Worm (Caenorhabditis elegans): ENCODE data around the gene H25K10.1.
A peak's percentile ranks its signal among the peaks of the same experiment; 100 is the strongest.

The H25K10.1 gene

ce11 chrIV:16225747-16226146 is 23.6 kb downstream of the H25K10.1 start, which contains the start of gene H25K10.4:
H25K10.4 (plus strand) TSS chrIV:16226047.
- TF ChIP-seq nhr-84 (tag; optimal IDR thresholded peaks at IDR 0.05), result no peak
- no peak for TF ChIP-seq C34B4.2 (tag; optimal IDR thresholded peaks at IDR 0.05)
- no peak for TF ChIP-seq ama-1 (optimal IDR thresholded peaks at IDR 0.05)
- no peak for TF ChIP-seq elt-3 (tag; optimal IDR thresholded peaks at IDR 0.05)
- no peak for TF ChIP-seq lin-14 (GFP tag; optimal IDR thresholded peaks at IDR 0.05)
- no peak for TF ChIP-seq egl-13 (tag; optimal IDR thresholded peaks at IDR 0.05)
- no peak for TF ChIP-seq unc-30 (tag; optimal IDR thresholded peaks at IDR 0.05)

ce11 chrIV:16230464-16230863 is 28.3 kb downstream of the H25K10.1 start:
- TF ChIP-seq blmp-1 (tag; optimal IDR thresholded peaks at IDR 0.05) (no peak), fkh-10 (GFP tag; optimal IDR thresholded peaks at IDR 0.05) (no peak), lin-15B (tag; optimal IDR thresholded peaks at IDR 0.05) (no peak), mdl-1 (tag; optimal IDR thresholded peaks at IDR 0.05) (no peak), rnt-1 (tag; optimal IDR thresholded peaks at IDR 0.05) (no peak), nhr-85 (tag) (no peak), fkh-8 (tag; optimal IDR thresholded peaks at IDR 0.05) (no peak), zag-1 (tag; optimal IDR thresholded peaks at IDR 0.05) (no peak), ceh-82 (tag; optimal IDR thresholded peaks at IDR 0.05) (no peak)

- TF ChIP-seq lin-13 (GFP tag; optimal IDR thresholded peaks at IDR 0.05), result no peak
- TF ChIP-seq lsy-2 (tag; optimal IDR thresholded peaks at IDR 0.05), result no peak
- no peak for TF ChIP-seq nhr-12 (tag; optimal IDR thresholded peaks at IDR 0.05)
- no peak for TF ChIP-seq grh-1 (GFP tag; IDR thresholded peaks at IDR 0.05)
- TF ChIP-seq fos-1 (tag; optimal IDR thresholded peaks at IDR 0.05), result no peak
- TF ChIP-seq tlp-1 (tag; optimal IDR thresholded peaks at IDR 0.05), result no peak
- no peak for TF ChIP-seq C34B4.2 (tag; optimal IDR thresholded peaks at IDR 0.05)
- no peak for TF ChIP-seq nhr-47 (tag; optimal IDR thresholded peaks at IDR 0.05)
- TF ChIP-seq fkh-4 (tag; optimal IDR thresholded peaks at IDR 0.05; ENCODE audit: borderline replicate concordance), result no peak
- no peak for TF ChIP-seq irx-1 (tag; optimal IDR thresholded peaks at IDR 0.05)
- no peak for TF ChIP-seq lin-39 (tag; optimal IDR thresholded peaks at IDR 0.05)
- TF ChIP-seq nhr-20 (tag; optimal IDR thresholded peaks at IDR 0.05), result no peak
- no peak for TF ChIP-seq mep-1 (tag; optimal IDR thresholded peaks at IDR 0.05)
- no peak for TF ChIP-seq Y116A8C.19 (tag; optimal IDR thresholded peaks at IDR 0.05; ENCODE audit: borderline replicate concordance)
- no peak for TF ChIP-seq pag-3 (tag; optimal IDR thresholded peaks at IDR 0.05; ENCODE audit: borderline replicate concordance, insufficient read depth)
- TF ChIP-seq hpl-2 (GFP tag; optimal IDR thresholded peaks at IDR 0.05), result no peak
- no peak for TF ChIP-seq dsc-1 (tag; optimal IDR thresholded peaks at IDR 0.05)
Measured at ce11 chrIV:16233028-16233427, 30.9 kb downstream of the H25K10.1 start, which contains the start of the genes hpa-1 and irld-39. hpa-1 (minus strand) TSS chrIV:16233128. irld-39 (plus strand) TSS chrIV:16233148.

ce11 chrIV:16236827-16237226 is 34.7 kb downstream of the H25K10.1 start:
- TF ChIP-seq nhr-84 (tag; optimal IDR thresholded peaks at IDR 0.05) (no peak), mab-9 (GFP tag; IDR thresholded peaks at IDR 0.05) (no peak), skn-1 (tag; optimal IDR thresholded peaks at IDR 0.05) (no peak), lin-15B (tag; optimal IDR thresholded peaks at IDR 0.05) (no peak), nhr-237 (tag; optimal IDR thresholded peaks at IDR 0.05) (no peak), C34B4.2 (tag; optimal IDR thresholded peaks at IDR 0.05) (no peak), dsc-1 (tag; optimal IDR thresholded peaks at IDR 0.05) (no peak), C16A3.4 (tag; optimal IDR thresholded peaks at IDR 0.05) (no peak), xbp-1 (tag; optimal IDR thresholded peaks at IDR 0.05) (no peak), hpl-2 (GFP tag; optimal IDR thresholded peaks at IDR 0.05) (no peak)

DNA sequence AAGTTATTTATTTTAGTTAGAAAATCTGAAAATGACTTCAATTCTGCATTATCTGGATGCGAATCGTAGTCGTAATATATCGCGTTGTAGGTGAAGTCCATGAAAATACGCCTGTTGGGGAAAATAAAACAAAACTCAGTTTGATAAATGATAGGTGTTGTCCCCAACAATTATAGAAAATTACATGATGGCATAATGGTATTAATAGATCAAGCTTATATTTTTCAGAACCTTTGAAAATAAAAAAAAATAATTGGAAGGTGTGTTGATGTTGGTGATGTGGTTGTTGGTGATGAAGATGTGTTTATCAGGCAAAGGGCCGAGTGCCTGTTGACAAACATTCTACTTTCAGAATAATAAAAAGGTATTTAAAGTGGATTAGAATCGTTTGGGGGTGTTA is 36.4 kb downstream of the H25K10.1 start, which contains the start of gene srw-61:
Gene srw-61, minus strand, starts transcription at position 101 of the 400 bp plus-strand sequence.
- TF ChIP-seq efl-1 (optimal IDR thresholded peaks at IDR 0.05) (no peak), efl-1 (GFP tag; optimal IDR thresholded peaks at IDR 0.05 in 1 of 2) (peak in 1 of 2 experiments; percentile 45), fkh-8 (tag; optimal IDR thresholded peaks at IDR 0.05) (no peak), nhr-84 (tag; optimal IDR thresholded peaks at IDR 0.05) (no peak), egl-13 (tag; optimal IDR thresholded peaks at IDR 0.05) (no peak), tlp-1 (tag; optimal IDR thresholded peaks at IDR 0.05) (no peak), blmp-1 (tag; optimal IDR thresholded peaks at IDR 0.05) (no peak), efl-3 (GFP tag; optimal IDR thresholded peaks at IDR 0.05) (no peak), egl-27 (tag; optimal IDR thresholded peaks at IDR 0.05) (no peak)

All from whole organism, L1 larva.